Fruit fly (Drosophila melanogaster) whole organism, pupa: ENCODE data around the gene ss.

Experiments used
- CG10348 ChIP-seq: fragments of 200-800 bp; sonication (Bioruptor generic); IDR thresholded peaks from 2 replicates; pipeline ENCODE4 v1.3.6; 2022; ENCODE audit warnings: missing biosample characterization, missing genetic modification characterization
- CG12605 ChIP-seq: fragments of 200-800 bp; sonication (Bioruptor generic); IDR thresholded peaks from 2 replicates; pipeline ENCODE4 v1.3.6; 2022; ENCODE audit warnings: missing biosample characterization, missing genetic modification characterization
- CG13204 ChIP-seq: fragments of 200-800 bp; sonication (Bioruptor generic); optimal IDR thresholded peaks from 2 replicates; lab custom pipeline; 2018; ENCODE audit warnings: missing biosample characterization, mild to moderate bottlenecking, missing genetic modification characterization, moderate library complexity
- CG14655 ChIP-seq: fragments of 200-800 bp; sonication (Bioruptor generic); optimal IDR thresholded peaks from 3 replicates; lab custom pipeline; 2017; ENCODE audit warnings: mild to moderate bottlenecking, missing biosample characterization, missing genetic modification reagents, missing genetic modification characterization
- CG15710 ChIP-seq: fragments of 200-800 bp; sonication (Bioruptor generic); optimal IDR thresholded peaks from 2 replicates; lab custom pipeline; 2018; ENCODE audit warnings: missing biosample characterization, mild to moderate bottlenecking, missing genetic modification characterization, moderate library complexity
- CG17806 ChIP-seq: fragments of 200-800 bp; sonication (Bioruptor generic); optimal IDR thresholded peaks from 2 replicates; lab custom pipeline; 2018; ENCODE audit warnings: missing biosample characterization, mild to moderate bottlenecking, missing genetic modification characterization, moderate library complexity
- CG32121 ChIP-seq: fragments of 200-800 bp; sonication (Bioruptor generic); IDR thresholded peaks from 2 replicates; pipeline ENCODE4 v1.3.6; 2022; ENCODE audit warnings: missing biosample characterization, missing genetic modification characterization
- CG34367 ChIP-seq: fragments of 200-800 bp; sonication (Bioruptor generic); optimal IDR thresholded peaks from 2 replicates; lab custom pipeline; 2018; ENCODE audit warnings: missing biosample characterization, mild to moderate bottlenecking, missing genetic modification characterization
- CG4496 ChIP-seq: fragments of 200-800 bp; sonication (Bioruptor generic); IDR thresholded peaks from 3 replicates; pipeline ENCODE4 v1.3.6; 2022; ENCODE audit warnings: missing biosample characterization, missing genetic modification characterization
- CG8159 ChIP-seq: fragments of 200-800 bp; sonication (Bioruptor generic); optimal IDR thresholded peaks from 3 replicates; lab custom pipeline; 2018; ENCODE audit warnings: missing biosample characterization, mild to moderate bottlenecking, missing genetic modification characterization, moderate library complexity
- CG8301 ChIP-seq: fragments of 200-800 bp; sonication (Bioruptor generic); optimal IDR thresholded peaks from 2 replicates; lab custom pipeline; 2018; ENCODE audit warnings: missing biosample characterization, mild to moderate bottlenecking, missing genetic modification characterization
- CG9948 ChIP-seq: fragments of 200-800 bp; sonication (Bioruptor generic); optimal IDR thresholded peaks from 2 replicates; lab custom pipeline; 2018; ENCODE audit warnings: missing biosample characterization, mild to moderate bottlenecking, missing genetic modification characterization, moderate library complexity
- D1 ChIP-seq: fragments of 200-800 bp; sonication (Bioruptor generic); optimal IDR thresholded peaks from 2 replicates; lab custom pipeline; 2018; ENCODE audit warnings: missing biosample characterization, mild to moderate bottlenecking, missing genetic modification characterization, moderate library complexity
- EcR ChIP-seq: fragments of 200-800 bp; sonication (Bioruptor generic); optimal IDR thresholded peaks from 3 replicates; lab custom pipeline; 2019; ENCODE audit warnings: missing biosample characterization, missing genetic modification characterization, mild to moderate bottlenecking, moderate library complexity, missing genetic modification reagents
- Ets98B ChIP-seq: fragments of 200-800 bp; sonication (Bioruptor generic); IDR thresholded peaks from 2 replicates; pipeline ENCODE4 v1.3.6; 2022; ENCODE audit warnings: missing biosample characterization, missing genetic modification characterization
- Pif1A ChIP-seq: fragments of 200-800 bp; sonication (Bioruptor generic); optimal IDR thresholded peaks from 3 replicates; lab custom pipeline; 2016; ENCODE audit warnings: missing biosample characterization, missing genetic modification characterization
- Pif1B ChIP-seq: fragments of 200-800 bp; sonication (Bioruptor generic); optimal IDR thresholded peaks from 3 replicates; lab custom pipeline; 2016; ENCODE audit warnings: missing biosample characterization, missing genetic modification characterization
- Snoo ChIP-seq: fragments of 200-800 bp; sonication (Bioruptor generic); optimal IDR thresholded peaks from 3 replicates; lab custom pipeline; 2017; ENCODE audit warnings: missing biosample characterization, mild to moderate bottlenecking, missing genetic modification characterization, inconsistent platforms
- fd96Ca ChIP-seq: fragments of 200-800 bp; sonication (Bioruptor generic); IDR thresholded peaks from 3 replicates; pipeline ENCODE4 v1.3.6; 2022; ENCODE audit warnings: missing biosample characterization, missing genetic modification characterization
- gl ChIP-seq: fragments of 200-800 bp; sonication (Bioruptor generic); optimal IDR thresholded peaks from 2 replicates; lab custom pipeline; 2018; ENCODE audit warnings: missing biosample characterization, mild to moderate bottlenecking, missing genetic modification characterization
- rn ChIP-seq: fragments of 200-800 bp; sonication (Bioruptor generic); IDR thresholded peaks from 2 replicates; pipeline ENCODE4 v1.3.6; 2022; ENCODE audit warnings: missing biosample characterization, missing genetic modification characterization

ss gene

dm6 chr3R:16432665-16433065 lies 29.2 kb upstream of the ss start, which contains the start of gene Fntb:
TSS of gene Fntb (plus strand) at chr3R:16432998.
- TF ChIP-seq CG17806 (tag; lab: Kevin White, UChicago) = peak; percentile 62
- TF ChIP-seq fd96Ca (GFP tag; lab: Robert Waterston, UW) = no peak
- no peak for TF ChIP-seq gl (tag; lab: Kevin White, UChicago)
- TF ChIP-seq CG34367 (tag; lab: Kevin White, UChicago) = peak; percentile 40
- TF ChIP-seq CG4496 (GFP tag; lab: Robert Waterston, UW) = no peak
- TF ChIP-seq CG10348 (GFP tag; lab: Robert Waterston, UW) = no peak
- no peak; the same call in 1 of the 2 replicates for TF ChIP-seq Ets98B (GFP tag; lab: Robert Waterston, UW)
- TF ChIP-seq CG9948 (tag; lab: Kevin White, UChicago) = peak; percentile 57
- no peak for TF ChIP-seq rn (GFP tag; lab: Robert Waterston, UW)
- TF ChIP-seq CG32121 = peak; percentile 56
- TF ChIP-seq CG12605 (GFP tag; lab: Robert Waterston, UW) = peak; percentile 37; the same call in 1 of the 2 replicates
- TF ChIP-seq D1 (tag; lab: Kevin White, UChicago) = no peak
- TF ChIP-seq CG14655 (GFP tag; lab: Kevin White, UChicago) = no peak
- TF ChIP-seq CG8301 (tag; lab: Kevin White, UChicago) = peak; percentile 66
- TF ChIP-seq Pif1B (GFP tag; lab: Kevin White, UChicago) = no peak
- TF ChIP-seq CG13204 (GFP tag; lab: Kevin White, UChicago) = no peak
- TF ChIP-seq CG15710 (tag; lab: Kevin White, UChicago) = peak; percentile 68
- no peak for TF ChIP-seq EcR (GFP tag; lab: Kevin White, UChicago)
- TF ChIP-seq Snoo (tag; lab: Kevin White, UChicago) = peak; percentile 35
- no peak for TF ChIP-seq Pif1A
- no peak for TF ChIP-seq CG8159 (tag; lab: Kevin White, UChicago)

dm6 chr3R:16431707-16432106 lies 28.2 kb upstream of the ss start:
- TF ChIP-seq CG4496 (GFP tag; lab: Robert Waterston, UW) (peak; percentile 39; the same call in 1 of the 3 replicates), CG14655 (GFP tag; lab: Kevin White, UChicago) (no peak), CG8159 (tag; lab: Kevin White, UChicago) (peak; percentile 9), Snoo (tag; lab: Kevin White, UChicago) (peak; percentile 1), CG34367 (tag; lab: Kevin White, UChicago) (no peak), CG32121 (no peak), EcR (GFP tag; lab: Kevin White, UChicago) (no peak)

DNA sequence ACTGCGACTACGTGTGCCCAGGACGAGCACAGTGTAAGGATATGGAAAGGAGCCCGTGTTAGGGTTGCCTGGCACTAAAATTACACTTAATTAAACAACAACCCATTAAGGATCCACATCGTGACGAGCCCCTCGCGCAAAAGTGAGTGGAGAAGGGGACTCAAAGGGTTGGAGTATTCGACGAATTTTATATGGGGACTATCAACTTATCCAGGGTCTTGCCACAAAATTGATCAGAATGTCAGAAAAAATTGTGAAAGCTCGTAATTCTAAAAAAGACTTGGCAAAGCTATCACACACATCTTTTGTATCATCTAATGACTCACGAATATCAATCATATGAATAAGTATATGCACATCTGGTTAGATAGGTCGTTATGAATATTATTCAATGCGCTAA lies 26.9 kb upstream of the ss start, which contains the start of gene CG31279:
Gene CG31279, plus strand, starts transcription at position 301 of the 400 bp plus-strand sequence.
- TF ChIP-seq Pif1B (GFP tag; lab: Kevin White, UChicago) (no peak), D1 (tag; lab: Kevin White, UChicago) (no peak), CG8159 (tag; lab: Kevin White, UChicago) (no peak), CG34367 (tag; lab: Kevin White, UChicago) (no peak)

DNA sequence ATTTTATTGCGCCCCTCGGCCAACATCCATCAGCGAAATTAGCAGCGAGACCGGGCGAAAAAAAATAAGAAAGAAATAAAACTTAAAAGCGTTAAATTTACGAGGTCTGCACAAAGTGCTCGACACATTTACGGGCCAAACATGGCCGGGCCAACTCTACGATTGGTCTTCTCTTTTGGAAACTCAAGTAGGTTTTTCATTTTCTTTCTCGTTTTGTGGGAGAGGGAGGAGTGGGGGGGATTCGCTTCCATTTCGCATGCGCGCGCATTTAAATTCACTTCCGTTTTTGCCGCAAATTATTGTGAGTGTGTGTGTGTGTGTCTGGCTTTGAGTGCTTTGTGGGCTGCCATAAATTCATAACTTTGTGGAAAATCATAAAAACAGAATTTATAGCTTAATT lies 24.0 kb upstream of the ss start:
- no peak for TF ChIP-seq D1 (tag; lab: Kevin White, UChicago)
- TF ChIP-seq EcR (GFP tag; lab: Kevin White, UChicago) = no peak
- TF ChIP-seq CG34367 (tag; lab: Kevin White, UChicago) = no peak
- no peak for TF ChIP-seq CG4496 (GFP tag; lab: Robert Waterston, UW)
- no peak for TF ChIP-seq CG14655 (GFP tag; lab: Kevin White, UChicago)
- TF ChIP-seq CG8159 (tag; lab: Kevin White, UChicago) = no peak
- TF ChIP-seq CG10348 (GFP tag; lab: Robert Waterston, UW) = no peak
- TF ChIP-seq rn (GFP tag; lab: Robert Waterston, UW) = no peak
- TF ChIP-seq, all 21 proteins: peak for 0

dm6 chr3R:16423323-16423722 lies 19.8 kb upstream of the ss start:
- TF ChIP-seq Pif1B (GFP tag; lab: Kevin White, UChicago) (no peak), Pif1A (no peak), CG12605 (GFP tag; lab: Robert Waterston, UW) (peak; percentile 17; the same call in 1 of the 2 replicates), fd96Ca (GFP tag; lab: Robert Waterston, UW) (no peak), CG14655 (GFP tag; lab: Kevin White, UChicago) (no peak), CG4496 (GFP tag; lab: Robert Waterston, UW) (peak; percentile 59; the same call in 1 of the 3 replicates), CG17806 (tag; lab: Kevin White, UChicago) (no peak), D1 (tag; lab: Kevin White, UChicago) (no peak), gl (tag; lab: Kevin White, UChicago) (peak; percentile 55), CG13204 (GFP tag; lab: Kevin White, UChicago) (peak; percentile 37), CG8159 (tag; lab: Kevin White, UChicago) (peak; percentile 25), CG15710 (tag; lab: Kevin White, UChicago) (peak; percentile 3), CG34367 (tag; lab: Kevin White, UChicago) (peak; percentile 10), Ets98B (GFP tag; lab: Robert Waterston, UW) (no peak), CG8301 (tag; lab: Kevin White, UChicago) (no peak), Snoo (tag; lab: Kevin White, UChicago) (no peak), CG9948 (tag; lab: Kevin White, UChicago) (no peak), CG32121 (no peak), EcR (GFP tag; lab: Kevin White, UChicago) (no peak), rn (GFP tag; lab: Robert Waterston, UW) (no peak), CG10348 (GFP tag; lab: Robert Waterston, UW) (no peak)
- TF ChIP-seq, all 21 proteins: peak for 7

dm6 chr3R:16416508-16416907 lies 13.0 kb upstream of the ss start:
- TF ChIP-seq CG4496 (GFP tag; lab: Robert Waterston, UW) (no peak), CG8159 (tag; lab: Kevin White, UChicago) (no peak), CG10348 (GFP tag; lab: Robert Waterston, UW) (no peak), CG14655 (GFP tag; lab: Kevin White, UChicago) (no peak), CG13204 (GFP tag; lab: Kevin White, UChicago) (no peak), CG12605 (GFP tag; lab: Robert Waterston, UW) (no peak), Pif1A (no peak), gl (tag; lab: Kevin White, UChicago) (no peak), rn (GFP tag; lab: Robert Waterston, UW) (no peak)
